Worm (Caenorhabditis elegans): ENCODE data around the gene nep-6.

Gene nep-6

DNA sequence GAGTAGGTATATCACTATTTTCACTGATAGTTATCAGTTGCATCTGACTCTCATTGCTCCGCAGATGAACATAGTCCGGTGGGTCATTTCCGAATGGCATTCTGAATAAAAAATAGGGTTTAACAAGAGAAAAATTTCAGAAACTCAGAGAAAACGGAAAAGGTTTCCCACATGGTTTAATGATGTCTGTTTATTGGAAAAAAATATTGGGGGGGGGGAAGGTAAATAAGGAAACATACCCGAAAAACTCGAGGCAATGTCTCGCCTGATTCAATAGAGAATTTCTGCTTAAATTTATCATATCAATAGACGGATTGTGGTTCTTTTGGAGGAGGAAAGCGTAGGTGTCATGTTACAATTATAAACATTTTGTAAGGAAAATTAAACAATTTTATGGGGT, 8.8 kb downstream of the nep-6 start, which contains the start of gene nep-11:
Gene nep-11, minus strand, starts transcription at position 101 of the 400 bp plus-strand sequence.
- TF ChIP-seq ceh-82 (tag; optimal IDR thresholded peaks at IDR 0.05) = no peak
- TF ChIP-seq ztf-4 (tag; optimal IDR thresholded peaks at IDR 0.05) = no peak
- no peak for TF ChIP-seq ztf-11 (tag; optimal IDR thresholded peaks at IDR 0.05)

- TF ChIP-seq pha-4 (tag; optimal IDR thresholded peaks at IDR 0.05) (no peak), hmg-11 (tag; optimal IDR thresholded peaks at IDR 0.05) (peak; percentile 66), fkh-10 (GFP tag; optimal IDR thresholded peaks at IDR 0.05) (peak; percentile 3), lsy-12 (tag; optimal IDR thresholded peaks at IDR 0.05) (no peak), fos-1 (tag; optimal IDR thresholded peaks at IDR 0.05) (no peak), sea-2 (GFP tag; optimal IDR thresholded peaks at IDR 0.05) (peak; percentile 20), lin-39 (tag; optimal IDR thresholded peaks at IDR 0.05) (peak; percentile 72), skn-1 (tag; optimal IDR thresholded peaks at IDR 0.05) (no peak), tbx-2 (tag; optimal IDR thresholded peaks at IDR 0.05) (no peak), nfya-1 (tag; optimal IDR thresholded peaks at IDR 0.05; ENCODE audit: insufficient read depth) (peak; percentile 60), unc-39 (tag; optimal IDR thresholded peaks at IDR 0.05) (no peak), snpc-4 (tag; optimal IDR thresholded peaks at IDR 0.05) (peak; percentile 19)
These were observed 11.6 kb downstream of the nep-6 start for ce11 chrII:3428158-3428704.

DNA sequence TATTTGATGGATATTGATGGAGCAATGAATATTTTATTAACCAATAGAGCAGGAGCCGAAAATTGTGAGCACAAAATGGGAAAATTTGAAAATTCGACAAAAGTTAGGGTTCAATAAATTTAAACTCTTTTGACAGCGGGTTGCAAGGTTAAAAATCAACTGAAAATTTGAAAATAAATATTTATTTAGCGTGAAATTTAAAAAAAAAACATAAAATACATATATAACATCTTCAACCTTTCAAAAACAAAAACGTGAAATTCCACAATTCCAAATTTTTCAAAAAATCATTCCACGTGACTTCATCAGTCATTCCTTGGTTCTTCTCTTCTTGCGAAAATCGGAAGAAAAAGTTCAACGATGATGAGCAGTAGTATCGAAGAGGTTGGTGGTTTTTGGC, 12.8 kb downstream of the nep-6 start, which contains the start of gene C16C8.18:
Gene C16C8.18, plus strand, starts transcription at position 301 of the 400 bp plus-strand sequence.
- no peak for TF ChIP-seq nhr-12 (tag; optimal IDR thresholded peaks at IDR 0.05)
- TF ChIP-seq lsy-12 (tag; optimal IDR thresholded peaks at IDR 0.05) = no peak

DNA sequence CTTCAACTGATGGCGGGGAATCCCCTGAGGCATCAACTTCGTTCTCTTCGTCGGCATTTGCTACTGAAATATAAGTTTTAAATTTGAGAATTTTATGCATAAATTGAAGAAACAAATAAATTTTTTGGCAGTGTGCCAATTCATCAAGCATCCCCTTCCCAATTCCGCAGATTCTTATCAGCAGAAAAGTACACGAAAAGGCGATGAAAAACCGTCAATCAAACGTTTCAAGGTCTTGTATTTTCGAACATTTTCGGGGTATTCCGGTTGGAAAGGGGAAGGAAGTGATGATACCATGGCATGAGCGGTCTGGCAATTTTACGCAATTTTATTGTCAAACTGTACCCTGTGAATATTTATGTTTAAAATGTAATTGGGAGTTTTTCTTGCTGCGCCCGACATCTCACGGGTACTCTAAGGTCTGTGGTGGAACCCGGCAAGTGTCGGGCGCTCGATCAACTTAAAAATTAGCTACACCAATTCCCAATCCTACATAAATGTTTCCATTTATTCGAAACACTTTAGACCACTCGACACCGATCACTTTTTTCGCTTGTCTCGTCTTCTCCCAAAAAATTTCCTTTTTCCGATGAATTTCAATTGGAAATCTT, 18.4 kb downstream of the nep-6 start:
- TF ChIP-seq elt-1 (tag; optimal IDR thresholded peaks at IDR 0.05) = peak; percentile 77
- no peak for TF ChIP-seq unc-39 (tag; optimal IDR thresholded peaks at IDR 0.05)
- TF ChIP-seq unc-62 (GFP tag; optimal IDR thresholded peaks at IDR 0.05) = peak; percentile 43
- peak; percentile 78 for TF ChIP-seq snpc-4 (tag; optimal IDR thresholded peaks at IDR 0.05)
- peak; percentile 43 for TF ChIP-seq nhr-43 (tag; optimal IDR thresholded peaks at IDR 0.05; ENCODE audit: poor library complexity, severe bottlenecking)
- peak; percentile 56 for TF ChIP-seq nhr-25 (tag; optimal IDR thresholded peaks at IDR 0.05)
- no peak for TF ChIP-seq ZK546.5 (tag; optimal IDR thresholded peaks at IDR 0.05)
- no peak for TF ChIP-seq nhr-76 (tag; optimal IDR thresholded peaks at IDR 0.05)
- peak; percentile 19 for TF ChIP-seq ama-1 (optimal IDR thresholded peaks at IDR 0.05)

DNA sequence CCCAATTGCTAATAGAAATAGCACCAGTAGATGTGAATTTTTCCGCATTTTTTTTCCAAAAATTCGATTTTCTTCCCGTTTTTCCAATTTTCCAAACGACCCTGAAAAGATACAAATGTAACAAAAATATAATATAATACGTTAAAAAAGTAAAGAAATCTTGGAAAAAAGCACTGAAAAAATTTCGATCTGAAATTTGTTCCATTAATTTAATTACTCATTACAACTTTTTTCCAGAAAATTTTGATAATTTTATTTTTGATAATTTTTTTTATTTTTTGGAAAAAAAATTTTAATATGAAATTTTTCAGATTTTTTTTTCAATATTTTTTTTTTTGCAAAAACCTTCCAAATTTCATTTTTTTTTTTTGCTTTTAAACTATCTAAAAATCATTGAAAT, 19.8 kb downstream of the nep-6 start, which contains the start of gene skpo-2:
Gene skpo-2, minus strand, starts transcription at position 101 of the 400 bp plus-strand sequence.
- TF ChIP-seq ZK546.5 (tag; optimal IDR thresholded peaks at IDR 0.05) = no peak
- no peak for TF ChIP-seq snpc-4 (tag; optimal IDR thresholded peaks at IDR 0.05)
- TF ChIP-seq ama-1 (optimal IDR thresholded peaks at IDR 0.05) = no peak
- TF ChIP-seq aly-2 (tag; optimal IDR thresholded peaks at IDR 0.05) = no peak
- TF ChIP-seq fkh-2 (tag; optimal IDR thresholded peaks at IDR 0.05) = no peak
- TF ChIP-seq nhr-25 (tag; optimal IDR thresholded peaks at IDR 0.05) = no peak
- TF ChIP-seq nhr-23 (tag; optimal IDR thresholded peaks at IDR 0.05) = no peak

ce11 chrII:3437393-3437792, 20.8 kb downstream of the nep-6 start:
- TF ChIP-seq ceh-82 (tag; optimal IDR thresholded peaks at IDR 0.05) (no peak), R02D3.7 (tag; optimal IDR thresholded peaks at IDR 0.05) (no peak), nhr-28 (tag; optimal IDR thresholded peaks at IDR 0.05) (no peak), nhr-25 (tag; optimal IDR thresholded peaks at IDR 0.05) (no peak), elt-2 (tag; optimal IDR thresholded peaks at IDR 0.05) (no peak), lsy-12 (tag; optimal IDR thresholded peaks at IDR 0.05) (no peak), ztf-4 (tag; optimal IDR thresholded peaks at IDR 0.05) (no peak), unc-62 (GFP tag; optimal IDR thresholded peaks at IDR 0.05) (no peak), egl-27 (tag; optimal IDR thresholded peaks at IDR 0.05) (no peak), sea-2 (GFP tag; optimal IDR thresholded peaks at IDR 0.05) (no peak), nhr-23 (tag; optimal IDR thresholded peaks at IDR 0.05) (no peak), tbx-2 (tag; optimal IDR thresholded peaks at IDR 0.05) (no peak), nhr-43 (tag; optimal IDR thresholded peaks at IDR 0.05; ENCODE audit: poor library complexity, severe bottlenecking) (no peak), ceh-28 (tag; optimal IDR thresholded peaks at IDR 0.05) (no peak), ceh-16 (tag; optimal IDR thresholded peaks at IDR 0.05) (no peak), mdl-1 (tag; optimal IDR thresholded peaks at IDR 0.05) (no peak), fos-1 (tag; optimal IDR thresholded peaks at IDR 0.05) (no peak), egl-5 (tag; optimal IDR thresholded peaks at IDR 0.05) (no peak)
